Worm (Caenorhabditis elegans) whole organism, L3 larva: ENCODE measurements around the gene W03C9.8.

Experiments used
- ZK546.5 ChIP-seq: sonication (generic microtip); optimal IDR thresholded peaks from 2 replicates; lab custom pipeline; 2017; ENCODE audit warnings: missing biosample characterization, missing genetic modification characterization
- eor-1 ChIP-seq, 2 experiments: fragments of 150-350 bp; optimal IDR thresholded peaks; 2 replicates each; lab custom pipeline; 2014 to 2018; ENCODE audit warnings: missing biosample characterization in 2 of 2, missing genetic modification characterization in 2 of 2
- nhr-11 ChIP-seq: fragments of 150-350 bp; optimal IDR thresholded peaks from 2 replicates; lab custom pipeline; 2014; ENCODE audit warnings: missing biosample characterization, missing genetic modification characterization
- nhr-43 ChIP-seq: sonication (generic microtip); optimal IDR thresholded peaks from 2 replicates; lab custom pipeline; 2016; ENCODE audit warnings: mild to moderate bottlenecking, missing genetic modification characterization, missing compliant biosample characterization; ENCODE audit not compliant: poor library complexity, severe bottlenecking
- pqm-1 ChIP-seq: fragments of 150-350 bp; optimal IDR thresholded peaks from 2 replicates; lab custom pipeline; 2017; ENCODE audit warnings: missing biosample characterization, missing genetic modification characterization, inconsistent platforms

- TF ChIP-seq eor-1 (tag; optimal IDR thresholded peaks at IDR 0.05; lab: Kevin White, UChicago): no peak
- TF ChIP-seq nhr-43: no peak
- no peak for TF ChIP-seq nhr-11 (tag; lab: Kevin White, UChicago)
- TF ChIP-seq ZK546.5 (tag; lab: Kevin White, UChicago): no peak
- TF ChIP-seq pqm-1 (tag; lab: Kevin White, UChicago): no peak
These were observed 12.2 kb upstream of the W03C9.8 start for ce11 chrII:11936393-11936792.
